Fruit fly (Drosophila melanogaster) whole organism, pupa: ENCODE data around the gene CG17378.
A peak's percentile ranks its signal among the peaks of the same experiment; 100 is the strongest.

Source experiments
- CG13204 ChIP-seq: fragments of 200-800 bp; sonication (Bioruptor generic); optimal IDR thresholded peaks from 2 replicates; lab custom pipeline; 2018; ENCODE audit warnings: missing biosample characterization, mild to moderate bottlenecking, missing genetic modification characterization, moderate library complexity
- CG14655 ChIP-seq: fragments of 200-800 bp; sonication (Bioruptor generic); optimal IDR thresholded peaks from 3 replicates; lab custom pipeline; 2017; ENCODE audit warnings: mild to moderate bottlenecking, missing biosample characterization, missing genetic modification reagents, missing genetic modification characterization
- CG15710 ChIP-seq: fragments of 200-800 bp; sonication (Bioruptor generic); optimal IDR thresholded peaks from 2 replicates; lab custom pipeline; 2018; ENCODE audit warnings: missing biosample characterization, mild to moderate bottlenecking, missing genetic modification characterization, moderate library complexity
- CG32121 ChIP-seq: fragments of 200-800 bp; sonication (Bioruptor generic); IDR thresholded peaks from 2 replicates; pipeline ENCODE4 v1.3.6; 2022; ENCODE audit warnings: missing biosample characterization, missing genetic modification characterization
- CG34367 ChIP-seq: fragments of 200-800 bp; sonication (Bioruptor generic); optimal IDR thresholded peaks from 2 replicates; lab custom pipeline; 2018; ENCODE audit warnings: missing biosample characterization, mild to moderate bottlenecking, missing genetic modification characterization
- CG8159 ChIP-seq: fragments of 200-800 bp; sonication (Bioruptor generic); optimal IDR thresholded peaks from 3 replicates; lab custom pipeline; 2018; ENCODE audit warnings: missing biosample characterization, mild to moderate bottlenecking, missing genetic modification characterization, moderate library complexity
- CG9948 ChIP-seq: fragments of 200-800 bp; sonication (Bioruptor generic); optimal IDR thresholded peaks from 2 replicates; lab custom pipeline; 2018; ENCODE audit warnings: missing biosample characterization, mild to moderate bottlenecking, missing genetic modification characterization, moderate library complexity
- D1 ChIP-seq: fragments of 200-800 bp; sonication (Bioruptor generic); optimal IDR thresholded peaks from 2 replicates; lab custom pipeline; 2018; ENCODE audit warnings: missing biosample characterization, mild to moderate bottlenecking, missing genetic modification characterization, moderate library complexity
- EcR ChIP-seq: fragments of 200-800 bp; sonication (Bioruptor generic); optimal IDR thresholded peaks from 3 replicates; lab custom pipeline; 2019; ENCODE audit warnings: missing biosample characterization, missing genetic modification characterization, mild to moderate bottlenecking, moderate library complexity, missing genetic modification reagents
- Ets98B ChIP-seq: fragments of 200-800 bp; sonication (Bioruptor generic); IDR thresholded peaks from 2 replicates; pipeline ENCODE4 v1.3.6; 2022; ENCODE audit warnings: missing biosample characterization, missing genetic modification characterization
- Snoo ChIP-seq: fragments of 200-800 bp; sonication (Bioruptor generic); optimal IDR thresholded peaks from 3 replicates; lab custom pipeline; 2017; ENCODE audit warnings: missing biosample characterization, mild to moderate bottlenecking, missing genetic modification characterization, inconsistent platforms

dm6 chr2L:6741980-6742591 is 31.8 kb upstream of the CG17378 start, which contains the start of gene meng:
- TF ChIP-seq CG8159 (tag; lab: Kevin White, UChicago), result no peak
- TF ChIP-seq Ets98B (GFP tag; lab: Robert Waterston, UW), result no peak
- TF ChIP-seq CG13204 (GFP tag; lab: Kevin White, UChicago), result no peak
- no peak for TF ChIP-seq EcR (GFP tag; lab: Kevin White, UChicago)
- no peak for TF ChIP-seq Snoo (tag; lab: Kevin White, UChicago)
- no peak for TF ChIP-seq D1 (tag; lab: Kevin White, UChicago)
- no peak for TF ChIP-seq CG15710 (tag; lab: Kevin White, UChicago)
- no peak for TF ChIP-seq CG14655 (GFP tag; lab: Kevin White, UChicago)
- peak; percentile 18; the same call in 1 of the 2 replicates for TF ChIP-seq CG32121 (GFP tag; lab: Robert Waterston, UW)
- no peak for TF ChIP-seq CG9948 (tag; lab: Kevin White, UChicago)
- TF ChIP-seq CG34367 (tag; lab: Kevin White, UChicago), result no peak
